Fruit fly (Drosophila melanogaster) whole organism, embryonic: Measurements from ENCODE around the gene CG31183.
A peak's percentile ranks its signal among the peaks of the same experiment; 100 is the strongest.

ENCODE experiments used
- CG10147 ChIP-seq: fragments of 200-800 bp; sonication (Bioruptor generic); optimal IDR thresholded peaks from 2 replicates; lab custom pipeline; 2019; ENCODE audit warnings: missing biosample characterization, mild to moderate bottlenecking, missing genetic modification characterization, moderate library complexity
- CG11695 ChIP-seq: fragments of 200-800 bp; sonication (Bioruptor generic); IDR thresholded peaks from 3 replicates; pipeline ENCODE4 v1.3.6; 2022; ENCODE audit warnings: missing biosample characterization, missing genetic modification characterization
- CG12104 ChIP-seq: fragments of 200-800 bp; sonication (Bioruptor generic); optimal IDR thresholded peaks from 3 replicates; lab custom pipeline; 2016; ENCODE audit warnings: missing biosample characterization, missing genetic modification characterization
- CG12155 ChIP-seq: fragments of 200-800 bp; sonication (Bioruptor generic); optimal IDR thresholded peaks from 3 replicates; lab custom pipeline; 2016; ENCODE audit warnings: missing biosample characterization, missing genetic modification characterization
- CG12236 ChIP-seq: fragments of 200-800 bp; sonication (Bioruptor generic); optimal IDR thresholded peaks from 2 replicates; lab custom pipeline; 2016; ENCODE audit warnings: missing biosample characterization, missing genetic modification characterization
- CG14965 ChIP-seq: fragments of 200-800 bp; sonication (Bioruptor generic); optimal IDR thresholded peaks from 2 replicates; lab custom pipeline; 2016; ENCODE audit warnings: missing biosample characterization, missing genetic modification characterization, borderline replicate concordance
- CG1529 ChIP-seq: fragments of 200-800 bp; sonication (Bioruptor generic); optimal IDR thresholded peaks from 3 replicates; lab custom pipeline; 2018; ENCODE audit warnings: missing biosample characterization, missing genetic modification characterization
- CG1603 ChIP-seq: fragments of 200-800 bp; sonication (Bioruptor generic); optimal IDR thresholded peaks from 2 replicates; lab custom pipeline; 2019; ENCODE audit warnings: missing biosample characterization, mild to moderate bottlenecking, missing genetic modification characterization, moderate library complexity
- CG16779 ChIP-seq: fragments of 200-800 bp; sonication (Bioruptor generic); IDR thresholded peaks from 2 replicates; pipeline ENCODE4 v1.3.6; 2022; ENCODE audit warnings: missing biosample characterization, missing genetic modification characterization
- CG17385 ChIP-seq: fragments of 200-800 bp; sonication (Bioruptor generic); optimal IDR thresholded peaks from 3 replicates; lab custom pipeline; 2018; ENCODE audit warnings: missing biosample characterization, mild to moderate bottlenecking, missing genetic modification characterization
- CG17802 ChIP-seq: fragments of 200-800 bp; sonication (Bioruptor generic); optimal IDR thresholded peaks from 2 replicates; lab custom pipeline; 2018; ENCODE audit warnings: missing biosample characterization, mild to moderate bottlenecking, missing genetic modification characterization, moderate library complexity
- CG18011 ChIP-seq: fragments of 200-800 bp; sonication (Bioruptor generic); optimal IDR thresholded peaks from 2 replicates; lab custom pipeline; 2017; ENCODE audit warnings: missing biosample characterization, missing genetic modification characterization, mild to moderate bottlenecking, moderate library complexity, missing genotype
- CG18476 ChIP-seq: fragments of 200-800 bp; sonication (Bioruptor generic); optimal IDR thresholded peaks from 2 replicates; lab custom pipeline; 2016; ENCODE audit warnings: missing biosample characterization, mild to moderate bottlenecking, missing genetic modification characterization
- CG2120 ChIP-seq: fragments of 200-800 bp; sonication (Bioruptor generic); optimal IDR thresholded peaks from 3 replicates; lab custom pipeline; 2016; ENCODE audit warnings: missing biosample characterization, missing genetic modification characterization
- CG2889 ChIP-seq: fragments of 200-800 bp; sonication (Bioruptor generic); IDR thresholded peaks from 3 replicates; pipeline ENCODE4 v1.3.6; 2022; ENCODE audit warnings: missing biosample characterization, missing genetic modification characterization
- CG33213 ChIP-seq: fragments of 200-800 bp; sonication (Bioruptor generic); optimal IDR thresholded peaks from 3 replicates; lab custom pipeline; 2016; ENCODE audit warnings: missing biosample characterization, missing genetic modification characterization
- CG3726 ChIP-seq: fragments of 200-800 bp; sonication (Bioruptor generic); IDR thresholded peaks from 3 replicates; pipeline ENCODE4, ENCODE4 v1.3.6; 2022; ENCODE audit warnings: missing biosample characterization, missing genetic modification characterization
- CG7987 ChIP-seq: fragments of 200-800 bp; sonication (Bioruptor generic); optimal IDR thresholded peaks from 2 replicates; lab custom pipeline; 2018; ENCODE audit warnings: missing biosample characterization, mild to moderate bottlenecking, missing genetic modification characterization, moderate library complexity
- Chrac-16 ChIP-seq: fragments of 200-800 bp; sonication (Bioruptor generic); optimal IDR thresholded peaks from 3 replicates; lab custom pipeline; 2016; ENCODE audit warnings: missing biosample characterization, missing genetic modification characterization
- D19A ChIP-seq: fragments of 200-800 bp; optimal IDR thresholded peaks from 3 replicates; lab custom pipeline; 2019; ENCODE audit warnings: missing biosample characterization, mild to moderate bottlenecking, missing genetic modification characterization, moderate library complexity
- Dad ChIP-seq: fragments of 200-800 bp; sonication (Bioruptor generic); optimal IDR thresholded peaks from 3 replicates; lab custom pipeline; 2016; ENCODE audit warnings: missing biosample characterization, missing genetic modification characterization
- Drgx ChIP-seq: fragments of 200-800 bp; sonication (Bioruptor generic); IDR thresholded peaks from 2 replicates; pipeline ENCODE4 v1.3.6; 2022; ENCODE audit warnings: missing biosample characterization, missing genetic modification characterization
- Ets65A ChIP-seq: fragments of 200-800 bp; sonication (Bioruptor generic); peaks from one replicate; lab custom pipeline; 2016; ENCODE audit warnings: missing biosample characterization, missing genetic modification characterization
- Gsc ChIP-seq: fragments of 200-800 bp; sonication (Bioruptor generic); IDR thresholded peaks from 2 replicates; pipeline ENCODE4 v1.3.6; 2022; ENCODE audit warnings: missing biosample characterization, missing genetic modification characterization
- PHDP ChIP-seq: fragments of 200-800 bp; sonication (Bioruptor generic); optimal IDR thresholded peaks from 3 replicates; lab custom pipeline; 2018; ENCODE audit warnings: missing biosample characterization, mild to moderate bottlenecking, missing genetic modification characterization, moderate library complexity
- Ravus ChIP-seq: fragments of 200-800 bp; sonication (Bioruptor generic); IDR thresholded peaks from 2 replicates; pipeline ENCODE4 v1.3.6; 2022; ENCODE audit warnings: missing biosample characterization, missing genetic modification characterization
- Sox102F ChIP-seq: fragments of 200-800 bp; sonication (Bioruptor generic); optimal IDR thresholded peaks from 2 replicates; lab custom pipeline; 2018; ENCODE audit warnings: missing biosample characterization, mild to moderate bottlenecking, missing genetic modification characterization, moderate library complexity
- Spps ChIP-seq: fragments of 200-800 bp; sonication (Bioruptor generic); optimal IDR thresholded peaks from 2 replicates; lab custom pipeline; 2018; ENCODE audit warnings: missing biosample characterization, mild to moderate bottlenecking, missing genetic modification characterization
- crol ChIP-seq: fragments of 200-800 bp; sonication (Bioruptor generic); IDR thresholded peaks from 2 replicates; pipeline ENCODE4 v1.3.6; 2022; ENCODE audit warnings: missing biosample characterization, missing genetic modification characterization
- cwo ChIP-seq: fragments of 200-800 bp; sonication (Bioruptor generic); optimal IDR thresholded peaks from 3 replicates; lab custom pipeline; 2017; ENCODE audit warnings: missing biosample characterization, missing genetic modification characterization, mild to moderate bottlenecking, moderate library complexity, missing genetic modification reagents
- da ChIP-seq: fragments of 200-800 bp; sonication (Bioruptor generic); optimal IDR thresholded peaks from 2 replicates; lab custom pipeline; 2016; ENCODE audit warnings: missing biosample characterization, missing genetic modification characterization
- en ChIP-seq: fragments of 200-800 bp; sonication (Bioruptor generic); optimal IDR thresholded peaks from 2 replicates; lab custom pipeline; 2016; ENCODE audit warnings: missing biosample characterization, missing genetic modification characterization
- eyg ChIP-seq: fragments of 200-800 bp; sonication (Bioruptor generic); optimal IDR thresholded peaks from 3 replicates; lab custom pipeline; 2016; ENCODE audit warnings: missing biosample characterization, missing genetic modification characterization
- gcm ChIP-seq: fragments of 200-800 bp; sonication (Bioruptor generic); optimal IDR thresholded peaks from 2 replicates; lab custom pipeline; 2019; ENCODE audit warnings: missing biosample characterization, mild to moderate bottlenecking, missing genetic modification characterization, moderate library complexity
- hkb ChIP-seq, 2 experiments: fragments of 200-800 bp in 1 of 2; fragments of >200 bp in 1 of 2; sonication (Bioruptor generic) in 1 of 2; IDR thresholded peaks in 1 of 2; optimal IDR thresholded peaks in 1 of 2; 2 replicates each; pipeline versions ENCODE4 v1.3.6 to Lab custom; 2017 to 2022; ENCODE audit warnings: missing biosample characterization in 1 of 2, missing genetic modification characterization in 1 of 2
- jumu ChIP-seq: fragments of 200-800 bp; sonication (Bioruptor generic); optimal IDR thresholded peaks from 3 replicates; lab custom pipeline; 2016; ENCODE audit warnings: missing biosample characterization, missing genetic modification characterization
- kni ChIP-seq: fragments of 200-800 bp; sonication (Bioruptor generic); optimal IDR thresholded peaks from 3 replicates; lab custom pipeline; 2017; ENCODE audit warnings: mild to moderate bottlenecking, missing biosample characterization, missing genetic modification reagents, missing genetic modification characterization
- mam ChIP-seq: fragments of 200-800 bp; sonication (Bioruptor generic); optimal IDR thresholded peaks from 3 replicates; lab custom pipeline; 2016; ENCODE audit warnings: missing biosample characterization, missing genetic modification characterization
- pho ChIP-seq: fragments of 200-800 bp; sonication (Bioruptor generic); optimal IDR thresholded peaks from 2 replicates; lab custom pipeline; 2016; ENCODE audit warnings: missing biosample characterization, missing genetic modification characterization
- row ChIP-seq: fragments of 200-800 bp; sonication (Bioruptor generic); IDR thresholded peaks from 3 replicates; pipeline ENCODE4 v1.3.6; 2022; ENCODE audit warnings: missing biosample characterization, missing genetic modification characterization
- scrt ChIP-seq: fragments of 200-800 bp; sonication (Bioruptor generic); optimal IDR thresholded peaks from 2 replicates; lab custom pipeline; 2018; ENCODE audit warnings: missing biosample characterization, mild to moderate bottlenecking, missing genetic modification characterization, moderate library complexity
- sd ChIP-seq: fragments of 200-800 bp; sonication (Bioruptor generic); optimal IDR thresholded peaks from 3 replicates; lab custom pipeline; 2018; ENCODE audit warnings: missing biosample characterization, mild to moderate bottlenecking, missing genetic modification characterization, moderate library complexity
- sens ChIP-seq: fragments of 200-800 bp; sonication (Bioruptor generic); peaks from one replicate; lab custom pipeline; 2016; ENCODE audit warnings: missing biosample characterization, missing genetic modification characterization
- sens-2 ChIP-seq: fragments of 200-800 bp; sonication (Bioruptor generic); IDR thresholded peaks from 2 replicates; pipeline ENCODE4 v1.3.6; 2022; ENCODE audit warnings: missing biosample characterization, missing genetic modification characterization
- sr ChIP-seq: fragments of 200-800 bp; sonication (Bioruptor generic); IDR thresholded peaks from 3 replicates; pipeline ENCODE4 v1.3.6; 2022; ENCODE audit warnings: missing biosample characterization, missing genetic modification characterization
- stwl ChIP-seq: fragments of 200-800 bp; sonication (Bioruptor generic); optimal IDR thresholded peaks from 3 replicates; lab custom pipeline; 2018; ENCODE audit warnings: missing biosample characterization, mild to moderate bottlenecking, missing genetic modification characterization, moderate library complexity
- sug ChIP-seq: fragments of 200-800 bp; optimal IDR thresholded peaks from 2 replicates; lab custom pipeline; 2019; ENCODE audit warnings: missing biosample characterization, mild to moderate bottlenecking, missing genetic modification characterization, moderate library complexity
- wor ChIP-seq: fragments of 200-800 bp; sonication (Bioruptor generic); IDR thresholded peaks from 2 replicates; pipeline ENCODE4 v1.3.6; 2022; ENCODE audit warnings: missing biosample characterization, missing genetic modification characterization

Gene CG31183

DNA sequence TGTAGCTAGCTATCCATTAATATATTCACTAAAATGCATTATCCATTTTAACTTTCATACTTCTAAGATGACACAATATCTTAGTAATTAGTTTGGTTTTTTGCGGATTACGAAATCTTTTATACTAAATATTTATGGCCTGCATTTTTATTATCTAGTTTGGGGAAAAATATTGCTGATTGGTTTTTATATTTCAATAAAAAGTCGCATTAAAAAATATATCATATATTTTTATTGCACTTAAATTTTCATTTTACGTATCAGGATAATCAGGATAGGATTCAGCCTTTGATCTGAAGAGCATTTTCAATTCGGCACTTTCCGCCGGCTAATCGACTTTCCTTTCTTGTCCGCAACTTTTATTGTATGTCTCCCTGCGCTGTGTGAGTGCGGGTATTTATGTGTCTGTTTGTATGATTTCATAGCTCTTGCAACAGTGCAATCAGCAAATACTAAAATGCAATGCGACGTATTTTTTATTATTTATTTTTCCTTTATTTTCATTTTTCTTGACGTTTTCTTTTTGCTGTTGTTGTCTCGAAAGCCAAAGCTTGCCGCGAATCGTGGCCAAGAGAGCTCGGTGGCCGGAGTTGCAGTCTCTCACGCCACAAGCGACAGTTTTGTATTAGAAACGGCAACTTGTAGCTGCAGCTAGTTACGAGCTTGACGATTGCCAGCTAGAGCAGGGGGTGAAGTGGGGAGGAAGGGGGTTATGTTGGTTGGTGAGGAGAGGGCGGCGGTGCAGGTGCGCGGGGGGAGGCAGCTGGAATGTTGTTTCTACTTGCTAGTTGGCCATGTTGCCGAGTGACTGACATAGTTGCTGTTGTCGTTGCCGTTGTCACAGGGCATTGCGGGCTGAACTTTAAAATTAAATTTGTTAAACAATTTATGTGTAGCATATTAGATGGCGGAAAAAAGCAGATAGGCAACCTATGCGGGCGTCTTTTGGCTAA, 47.2 kb upstream of the CG31183 start:
- no peak for TF ChIP-seq wor
- TF ChIP-seq CG12155, result no peak
- peak; percentile 30 for TF ChIP-seq kni (GFP tag; lab: Kevin White, UChicago)
- TF ChIP-seq Gsc (GFP tag; lab: Robert Waterston, UW), result no peak
- no peak for TF ChIP-seq eyg
- TF ChIP-seq scrt (GFP tag; lab: Kevin White, UChicago), result no peak
- TF ChIP-seq Dad, result no peak
- TF ChIP-seq sens (GFP tag; lab: Kevin White, UChicago), result peak; percentile 19
- no peak for TF ChIP-seq sr
- peak; percentile 86 for TF ChIP-seq sd (tag; lab: Kevin White, UChicago)
- TF ChIP-seq cwo (GFP tag; lab: Kevin White, UChicago), result no peak
- no peak for TF ChIP-seq CG7987 (GFP tag; lab: Kevin White, UChicago)
- TF ChIP-seq Ravus (GFP tag; lab: Robert Waterston, UW), result no peak
- TF ChIP-seq Sox102F, result no peak
- TF ChIP-seq Chrac-16 (GFP tag; lab: Kevin White, UChicago), result no peak
- TF ChIP-seq CG16779 (GFP tag; lab: Robert Waterston, UW), result no peak
- TF ChIP-seq CG12236 (GFP tag; lab: Kevin White, UChicago), result no peak
- TF ChIP-seq stwl, result no peak
- TF ChIP-seq CG14965 (GFP tag; lab: Kevin White, UChicago), result no peak
- no peak for TF ChIP-seq CG1529
- no peak for TF ChIP-seq CG1603 (tag; lab: Kevin White, UChicago)
- no peak for TF ChIP-seq CG17802 (tag; lab: Kevin White, UChicago)
- peak; percentile 36 for TF ChIP-seq Drgx
- TF ChIP-seq pho (GFP tag; lab: Kevin White, UChicago), result no peak
- peak; percentile 58 for TF ChIP-seq gcm (GFP tag; lab: Kevin White, UChicago)
- no peak for TF ChIP-seq CG11695 (GFP tag; lab: Robert Waterston, UW)
- TF ChIP-seq D19A (tag; lab: Kevin White, UChicago), result peak; percentile 36
- no peak for TF ChIP-seq da
- TF ChIP-seq row (GFP tag; lab: Robert Waterston, UW), result no peak
- TF ChIP-seq CG33213 (GFP tag; lab: Kevin White, UChicago), result no peak
- no peak for TF ChIP-seq CG17385 (GFP tag; lab: Kevin White, UChicago)
- no peak for TF ChIP-seq CG3726
- TF ChIP-seq mam, result no peak
- TF ChIP-seq CG18011 (GFP tag; lab: Kevin White, UChicago), result no peak
- TF ChIP-seq Spps, result no peak
- no peak for TF ChIP-seq en (GFP tag; lab: Kevin White, UChicago)
- TF ChIP-seq sens-2, result no peak
- no peak for TF ChIP-seq Ets65A (GFP tag; lab: Kevin White, UChicago)
- TF ChIP-seq CG10147, result no peak
- no peak for TF ChIP-seq CG2889
- no peak for TF ChIP-seq sug (tag; lab: Kevin White, UChicago)
- no peak for TF ChIP-seq jumu (GFP tag; lab: Kevin White, UChicago)
- no peak for TF ChIP-seq CG18476
- TF ChIP-seq crol, result peak; percentile 89
- no peak for TF ChIP-seq hkb (optimal IDR thresholded peaks at IDR 0.05; lab: Kevin White, UChicago)
- TF ChIP-seq hkb (GFP tag; IDR thresholded peaks at IDR 0.05; lab: Robert Waterston, UW), result no peak
- no peak for TF ChIP-seq CG2120
- TF ChIP-seq PHDP (tag; lab: Kevin White, UChicago), result no peak
- no peak for TF ChIP-seq CG12104 (GFP tag; lab: Kevin White, UChicago)
